Fruit fly (Drosophila melanogaster) S2 (cell line): ENCODE results near the gene CG16781.

Experiments
- CG8478 ChIP-seq: fragments of >200 bp; optimal IDR thresholded peaks from 2 replicates; lab custom pipeline; 2018
- CTCF ChIP-seq, 2 experiments: fragments of >200 bp; optimal IDR thresholded peaks; 2 replicates each; lab custom pipeline; 2018

DNA sequence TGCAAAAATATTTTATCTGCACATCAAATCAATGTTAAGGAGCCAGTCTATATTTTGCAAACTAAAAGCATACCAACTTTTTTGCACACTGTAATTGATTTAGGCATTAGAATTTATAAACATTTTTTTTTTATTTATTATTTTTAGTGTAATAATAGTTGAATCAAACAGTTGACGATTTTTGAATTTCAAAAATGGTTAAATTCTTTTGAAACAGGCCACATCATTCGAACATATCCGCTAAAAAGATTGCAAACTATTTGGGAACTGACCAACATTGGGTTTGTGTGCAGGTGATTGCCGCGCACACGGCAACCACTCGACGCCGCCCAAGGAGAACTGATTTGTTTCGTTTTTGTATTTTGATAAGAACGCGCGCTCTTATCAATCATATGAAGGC is 19.0 kb downstream of the CG16781 start:
- TF ChIP-seq CG8478 (lab: Kevin White, UChicago) (no peak), CTCF (optimal IDR thresholded peaks at IDR 0.05; lab: Kevin White, UChicago) (no peak)
